Worm (Caenorhabditis elegans) whole organism, mixed stage, embryonic: Measurements from ENCODE around the gene Y46G5A.7.
A peak's percentile ranks its signal among the peaks of the same experiment; 100 is the strongest.

Experiments used
- M03D4.4 ChIP-seq: sonication (generic microtip); optimal IDR thresholded peaks from 2 replicates; lab custom pipeline; 2017; ENCODE audit warnings: mild to moderate bottlenecking, missing genetic modification characterization, missing compliant biosample characterization
- bed-3 ChIP-seq: fragments of 200-800 bp; sonication (Bioruptor generic); optimal IDR thresholded peaks from 3 replicates; lab custom pipeline; 2018; ENCODE audit warnings: mild to moderate bottlenecking, missing genetic modification characterization, moderate library complexity, missing compliant biosample characterization
- blmp-1 ChIP-seq: fragments of 150-350 bp; optimal IDR thresholded peaks from 2 replicates; lab custom pipeline; 2014; ENCODE audit warnings: missing biosample characterization, missing genetic modification characterization
- ceh-39 ChIP-seq: fragments of 150-350 bp; optimal IDR thresholded peaks from 2 replicates; lab custom pipeline; 2014; ENCODE audit warnings: missing biosample characterization, missing genetic modification characterization
- ceh-43 ChIP-seq: fragments of 200-800 bp; sonication (Bioruptor generic); optimal IDR thresholded peaks from 2 replicates; lab custom pipeline; 2018; ENCODE audit warnings: mild to moderate bottlenecking, missing genetic modification characterization, moderate library complexity, missing compliant biosample characterization
- ceh-83 ChIP-seq: fragments of 200-800 bp; sonication (Bioruptor generic); optimal IDR thresholded peaks from 2 replicates; lab custom pipeline; 2018; ENCODE audit warnings: mild to moderate bottlenecking, missing genetic modification characterization, missing compliant biosample characterization
- ces-1 ChIP-seq: fragments of 150-350 bp; optimal IDR thresholded peaks from 2 replicates; lab custom pipeline; 2014; ENCODE audit warnings: missing biosample characterization, missing genetic modification reagents, missing genetic modification characterization
- cnd-1 ChIP-seq: fragments of 200-800 bp; sonication (Bioruptor generic); optimal IDR thresholded peaks from 2 replicates; lab custom pipeline; 2018; ENCODE audit warnings: mild to moderate bottlenecking, missing genetic modification characterization, missing compliant biosample characterization
- drap-1 ChIP-seq: fragments of 200-800 bp; sonication (Bioruptor generic); optimal IDR thresholded peaks from 3 replicates; lab custom pipeline; 2018; ENCODE audit warnings: mild to moderate bottlenecking, missing genetic modification characterization, missing compliant biosample characterization
- elt-1 ChIP-seq: sonication (generic microtip); optimal IDR thresholded peaks from 2 replicates; lab custom pipeline; 2017; ENCODE audit warnings: missing genetic modification characterization, mild to moderate bottlenecking, missing compliant biosample characterization, antibody characterized with exemption, moderate library complexity, borderline replicate concordance; ENCODE audit not compliant: insufficient read depth
- elt-3 ChIP-seq: fragments of 150-350 bp; optimal IDR thresholded peaks from 2 replicates; lab custom pipeline; 2014; ENCODE audit warnings: missing biosample characterization, missing genetic modification characterization
- flh-1 ChIP-seq: fragments of 200-800 bp; sonication (Bioruptor generic); optimal IDR thresholded peaks from 2 replicates; lab custom pipeline; 2018; ENCODE audit warnings: mild to moderate bottlenecking, missing genetic modification characterization, moderate library complexity, missing compliant biosample characterization
- ham-2 ChIP-seq: fragments of 200-800 bp; sonication (Bioruptor generic); optimal IDR thresholded peaks from 2 replicates; lab custom pipeline; 2018; ENCODE audit warnings: mild to moderate bottlenecking, missing genetic modification characterization, missing compliant biosample characterization
- hlh-1 ChIP-seq: fragments of 150-350 bp; optimal IDR thresholded peaks from 2 replicates; lab custom pipeline; 2014; ENCODE audit warnings: missing biosample characterization, missing genetic modification reagents, missing genetic modification characterization
- lin-13 ChIP-seq: fragments of 150-350 bp; optimal IDR thresholded peaks from 2 replicates; lab custom pipeline; 2014; ENCODE audit warnings: missing biosample characterization, missing genetic modification characterization
- lin-32 ChIP-seq: fragments of 200-800 bp; sonication (Bioruptor generic); optimal IDR thresholded peaks from 2 replicates; lab custom pipeline; 2018; ENCODE audit warnings: mild to moderate bottlenecking, missing genetic modification characterization, missing compliant biosample characterization
- lsy-2 ChIP-seq: fragments of 150-350 bp; optimal IDR thresholded peaks from 2 replicates; lab custom pipeline; 2014; ENCODE audit warnings: missing biosample characterization, missing genetic modification characterization
- mab-5 ChIP-seq: fragments of 150-350 bp; optimal IDR thresholded peaks from 2 replicates; lab custom pipeline; 2014; ENCODE audit warnings: missing biosample characterization, missing genetic modification characterization
- mep-1 ChIP-seq: fragments of 150-350 bp; optimal IDR thresholded peaks from 2 replicates; lab custom pipeline; 2017; ENCODE audit warnings: missing biosample characterization, missing genetic modification reagents, missing genetic modification characterization, inconsistent platforms
- mls-2 ChIP-seq: sonication (generic microtip); optimal IDR thresholded peaks from 2 replicates; lab custom pipeline; 2016; ENCODE audit warnings: mild to moderate bottlenecking, missing genetic modification characterization, moderate library complexity, missing compliant biosample characterization
- nhr-12 ChIP-seq: fragments of 150-350 bp; optimal IDR thresholded peaks from 2 replicates; lab custom pipeline; 2014; ENCODE audit warnings: missing biosample characterization, missing genetic modification characterization
- nhr-2 ChIP-seq: fragments of 150-350 bp; optimal IDR thresholded peaks from 2 replicates; lab custom pipeline; 2014; ENCODE audit warnings: missing biosample characterization, missing genetic modification characterization
- nhr-237 ChIP-seq: fragments of 150-350 bp; optimal IDR thresholded peaks from 2 replicates; lab custom pipeline; 2014; ENCODE audit warnings: missing biosample characterization, missing genetic modification characterization
- nhr-28 ChIP-seq: fragments of 150-350 bp; optimal IDR thresholded peaks from 2 replicates; lab custom pipeline; 2014; ENCODE audit warnings: missing biosample characterization, missing genetic modification characterization
- nhr-76 ChIP-seq: sonication (generic microtip); optimal IDR thresholded peaks from 2 replicates; lab custom pipeline; 2017; ENCODE audit warnings: missing biosample characterization, missing genetic modification characterization
- pha-4 ChIP-seq: fragments of 150-350 bp; optimal IDR thresholded peaks from 2 replicates; lab custom pipeline; 2018; ENCODE audit warnings: missing biosample characterization, missing genetic modification reagents, missing genetic modification characterization
- sem-2 ChIP-seq: fragments of 200-800 bp; sonication (Bioruptor generic); optimal IDR thresholded peaks from 2 replicates; lab custom pipeline; 2018; ENCODE audit warnings: mild to moderate bottlenecking, missing genetic modification characterization, missing compliant biosample characterization
- snpc-4 ChIP-seq: fragments of 150-350 bp; optimal IDR thresholded peaks from 2 replicates; lab custom pipeline; 2014; ENCODE audit warnings: missing biosample characterization, missing genetic modification characterization
- sptf-1 ChIP-seq: sonication (generic microtip); optimal IDR thresholded peaks from 2 replicates; lab custom pipeline; 2017; ENCODE audit warnings: mild to moderate bottlenecking, missing genetic modification characterization, moderate library complexity, missing compliant biosample characterization
- tbx-8 ChIP-seq: fragments of 200-800 bp; sonication (Bioruptor generic); optimal IDR thresholded peaks from 2 replicates; lab custom pipeline; 2018; ENCODE audit warnings: mild to moderate bottlenecking, missing genetic modification characterization, moderate library complexity, missing compliant biosample characterization
- unc-120 ChIP-seq: sonication (generic microtip); optimal IDR thresholded peaks from 2 replicates; lab custom pipeline; 2017; ENCODE audit warnings: missing genetic modification characterization, missing compliant biosample characterization; ENCODE audit not compliant: poor library complexity, severe bottlenecking
- unc-39 ChIP-seq: fragments of 150-350 bp; optimal IDR thresholded peaks from 2 replicates; lab custom pipeline; 2014; ENCODE audit warnings: missing biosample characterization, missing genetic modification characterization
- unc-62 ChIP-seq: fragments of 150-350 bp; optimal IDR thresholded peaks from 2 replicates; lab custom pipeline; 2014; ENCODE audit warnings: missing biosample characterization, missing genetic modification reagents, missing genetic modification characterization
- zip-8 ChIP-seq: fragments of 150-350 bp; optimal IDR thresholded peaks from 2 replicates; lab custom pipeline; 2014; ENCODE audit warnings: missing biosample characterization, missing genetic modification characterization
- ztf-11 ChIP-seq: fragments of 150-350 bp; optimal IDR thresholded peaks from 2 replicates; lab custom pipeline; 2014; ENCODE audit warnings: missing biosample characterization, missing genetic modification characterization

The Y46G5A.7 gene

ce11 chrII:12756180-12756579 is at the start of gene Y46G5A.7, which contains the start of gene Y46G5A.8:
TSS of gene Y46G5A.7 (minus strand) at chrII:12756332.
TSS of gene Y46G5A.8 (plus strand) at chrII:12756338.
- no peak for TF ChIP-seq sem-2
- peak; percentile 33 for TF ChIP-seq ceh-39 (tag; lab: Kevin White, UChicago)

- TF ChIP-seq lin-32 (GFP tag; lab: Kevin White, UChicago) (no peak), ham-2 (GFP tag; lab: Kevin White, UChicago) (no peak), ztf-11 (tag; lab: Kevin White, UChicago) (no peak), unc-120 (tag; lab: Kevin White, UChicago) (no peak), ceh-39 (tag; lab: Kevin White, UChicago) (no peak), ceh-83 (GFP tag; lab: Kevin White, UChicago) (no peak), nhr-12 (no peak), lsy-2 (tag; lab: Kevin White, UChicago) (no peak), ces-1 (GFP tag; lab: Kevin White, UChicago) (no peak), cnd-1 (no peak), nhr-76 (no peak), flh-1 (no peak), nhr-237 (tag; lab: Kevin White, UChicago) (no peak), tbx-8 (GFP tag; lab: Kevin White, UChicago) (no peak), unc-62 (GFP tag; lab: Kevin White, UChicago) (no peak), sptf-1 (tag; lab: Kevin White, UChicago) (no peak), mls-2 (tag; lab: Kevin White, UChicago) (no peak), mab-5 (no peak), pha-4 (tag; lab: Kevin White, UChicago) (no peak), mep-1 (tag; lab: Kevin White, UChicago) (no peak)
- TF ChIP-seq, all 35 proteins: peak for 0
Measured at ce11 chrII:12805161-12805560, 49.0 kb upstream of the Y46G5A.7 start, which contains the start of the genes Y46G5A.18 and Y46G5A.47. TSS of gene Y46G5A.18 (minus strand) at chrII:12805261. TSS of gene Y46G5A.47 (minus strand) at chrII:12805306.

ce11 chrII:12799927-12800522 is 43.9 kb upstream of the Y46G5A.7 start:
- peak; percentile 25 for TF ChIP-seq hlh-1 (tag; lab: Kevin White, UChicago)
- TF ChIP-seq cnd-1 = no peak
- TF ChIP-seq nhr-2 = no peak
- TF ChIP-seq lin-13 (tag; lab: Kevin White, UChicago) = peak; percentile 1
- no peak for TF ChIP-seq ceh-83 (GFP tag; lab: Kevin White, UChicago)
- TF ChIP-seq lsy-2 (tag; lab: Kevin White, UChicago) = peak; percentile 92
- no peak for TF ChIP-seq ham-2 (GFP tag; lab: Kevin White, UChicago)
- TF ChIP-seq nhr-76 = no peak
- no peak for TF ChIP-seq ceh-39 (tag; lab: Kevin White, UChicago)
- no peak for TF ChIP-seq nhr-237 (tag; lab: Kevin White, UChicago)

- TF ChIP-seq nhr-2 (peak; percentile 3), unc-62 (GFP tag; lab: Kevin White, UChicago) (no peak), elt-1 (tag; lab: Kevin White, UChicago) (no peak), cnd-1 (peak; percentile 13)
- TF ChIP-seq, all 35 proteins: peak for 2
Measured at ce11 chrII:12799364-12799763, 43.2 kb upstream of the Y46G5A.7 start.

- TF ChIP-seq elt-3 (tag; lab: Kevin White, UChicago) = peak; percentile 59
- TF ChIP-seq blmp-1 (tag; lab: Kevin White, UChicago) = no peak
- TF ChIP-seq nhr-12 = no peak
- no peak for TF ChIP-seq sem-2
- no peak for TF ChIP-seq ceh-43
- TF ChIP-seq tbx-8 (GFP tag; lab: Kevin White, UChicago) = no peak
- no peak for TF ChIP-seq flh-1
- no peak for TF ChIP-seq zip-8 (tag; lab: Kevin White, UChicago)
- no peak for TF ChIP-seq bed-3 (GFP tag; lab: Kevin White, UChicago)
- no peak for TF ChIP-seq cnd-1
- TF ChIP-seq elt-1 (tag; lab: Kevin White, UChicago) = peak; percentile 72
- peak; percentile 16 for TF ChIP-seq ceh-39 (tag; lab: Kevin White, UChicago)
- TF ChIP-seq ztf-11 (tag; lab: Kevin White, UChicago) = no peak
- TF ChIP-seq hlh-1 (tag; lab: Kevin White, UChicago) = peak; percentile 68
- peak; percentile 75 for TF ChIP-seq unc-120 (tag; lab: Kevin White, UChicago)
- TF ChIP-seq nhr-28 (tag; lab: Kevin White, UChicago) = no peak
- TF ChIP-seq ces-1 (GFP tag; lab: Kevin White, UChicago) = no peak
- peak; percentile 5 for TF ChIP-seq drap-1
- no peak for TF ChIP-seq mls-2 (tag; lab: Kevin White, UChicago)
- peak; percentile 75 for TF ChIP-seq ham-2 (GFP tag; lab: Kevin White, UChicago)
- no peak for TF ChIP-seq mep-1 (tag; lab: Kevin White, UChicago)
- no peak for TF ChIP-seq snpc-4 (tag; lab: Kevin White, UChicago)
- TF ChIP-seq nhr-237 (tag; lab: Kevin White, UChicago) = no peak
- no peak for TF ChIP-seq ceh-83 (GFP tag; lab: Kevin White, UChicago)
- peak; percentile 31 for TF ChIP-seq sptf-1 (tag; lab: Kevin White, UChicago)
- no peak for TF ChIP-seq unc-39
- TF ChIP-seq lin-13 (tag; lab: Kevin White, UChicago) = no peak
- no peak for TF ChIP-seq lsy-2 (tag; lab: Kevin White, UChicago)
- TF ChIP-seq lin-32 (GFP tag; lab: Kevin White, UChicago) = no peak
- TF ChIP-seq unc-62 (GFP tag; lab: Kevin White, UChicago) = peak; percentile 31
- no peak for TF ChIP-seq nhr-2
- TF ChIP-seq mab-5 = no peak
- no peak for TF ChIP-seq pha-4 (tag; lab: Kevin White, UChicago)
- TF ChIP-seq M03D4.4 (tag; lab: Kevin White, UChicago) = no peak
- TF ChIP-seq nhr-76 = no peak
Measured at ce11 chrII:12798814-12799213, 42.7 kb upstream of the Y46G5A.7 start.
